Worm (Caenorhabditis elegans) whole organism, L4 larva: ENCODE results near the gene rhy-1.

Experiments
- R02D3.7 ChIP-seq: fragments of 150-350 bp; sonication (generic microtip); optimal IDR thresholded peaks from 3 replicates; lab custom pipeline; 2014; ENCODE audit warnings: missing biosample characterization, missing genetic modification characterization
- Y105C5A.15 ChIP-seq: fragments of 200-800 bp; sonication (Bioruptor generic); IDR thresholded peaks from 2 replicates; pipeline ENCODE4 v1.3.6; 2022; ENCODE audit warnings: missing genetic modification characterization, missing compliant biosample characterization
- Y48G9A.11 ChIP-seq: fragments of 200-800 bp; sonication (Bioruptor generic); IDR thresholded peaks from 2 replicates; pipeline ENCODE4 v1.3.6; 2022; ENCODE audit warnings: missing genetic modification reagents, missing genetic modification characterization, missing compliant biosample characterization
- Y75B8A.6 ChIP-seq: fragments of 200-800 bp; sonication (Bioruptor generic); IDR thresholded peaks from 2 replicates; pipeline ENCODE4 v1.3.6; 2022; ENCODE audit warnings: missing genetic modification reagents, missing genetic modification characterization, missing compliant biosample characterization
- aha-1 ChIP-seq: fragments of 150-350 bp; peaks from one replicate; lab custom pipeline; 2014; ENCODE audit warnings: missing biosample characterization, missing genetic modification characterization
- aly-2 ChIP-seq: sonication (generic microtip); optimal IDR thresholded peaks from 2 replicates; lab custom pipeline; 2018; ENCODE audit warnings: missing biosample characterization, missing genetic modification characterization
- arid-1 ChIP-seq: fragments of 200-800 bp; sonication (Bioruptor generic); conservative IDR thresholded peaks from 2 replicates; pipeline ENCODE4 v1.3.6; 2022; ENCODE audit warnings: missing genetic modification reagents, missing genetic modification characterization, missing compliant biosample characterization
- ceh-20 ChIP-seq: fragments of 200-800 bp; sonication (Bioruptor generic); IDR thresholded peaks from 2 replicates; pipeline ENCODE4 v1.3.6; 2022; ENCODE audit warnings: missing genetic modification reagents, missing genetic modification characterization, missing compliant biosample characterization
- ceh-32 ChIP-seq: sonication (generic microtip); optimal IDR thresholded peaks from 2 replicates; lab custom pipeline; 2016; ENCODE audit warnings: mild to moderate bottlenecking, missing genetic modification characterization, missing compliant biosample characterization; ENCODE audit not compliant: poor library complexity
- ceh-44 ChIP-seq: fragments of 200-800 bp; sonication (Bioruptor generic); IDR thresholded peaks from 2 replicates; pipeline ENCODE4 v1.3.6; 2022; ENCODE audit warnings: missing genetic modification reagents, missing genetic modification characterization, missing compliant biosample characterization
- ceh-82 ChIP-seq: sonication (generic microtip); optimal IDR thresholded peaks from 2 replicates; lab custom pipeline; 2017; ENCODE audit warnings: missing biosample characterization, missing genetic modification characterization
- cey-2 ChIP-seq: sonication (generic microtip); optimal IDR thresholded peaks from 3 replicates; lab custom pipeline; 2017; ENCODE audit warnings: missing genetic modification characterization, mild to moderate bottlenecking, missing compliant biosample characterization, antibody characterized with exemption, borderline replicate concordance; ENCODE audit not compliant: insufficient read depth
- ctbp-1 ChIP-seq: fragments of 200-800 bp; sonication (Bioruptor generic); IDR thresholded peaks from 2 replicates; pipeline ENCODE4 v1.3.6; 2022; ENCODE audit warnings: missing genetic modification reagents, missing genetic modification characterization, missing compliant biosample characterization
- daf-16 ChIP-seq, 3 experiments: sonication (generic microtip); optimal IDR thresholded peaks; 2 replicates each; lab custom pipeline; 2016 to 2017; ENCODE audit warnings: missing genetic modification characterization in 3 of 3, missing genetic modification reagents in 3 of 3, mild to moderate bottlenecking in 2 of 3, missing compliant biosample characterization in 2 of 3, missing biosample characterization in 1 of 3, moderate library complexity in 1 of 3
- duxl-1 ChIP-seq: sonication (generic microtip); optimal IDR thresholded peaks from 2 replicates; lab custom pipeline; 2016; ENCODE audit warnings: mild to moderate bottlenecking, missing genetic modification characterization, moderate library complexity, missing compliant biosample characterization; ENCODE audit not compliant: poor library complexity
- egl-43 ChIP-seq: fragments of 200-800 bp; sonication (Bioruptor generic); IDR thresholded peaks from 2 replicates; pipeline ENCODE4 v1.3.6; 2022; ENCODE audit warnings: missing genetic modification reagents, missing genetic modification characterization, missing compliant biosample characterization
- fkh-10 ChIP-seq: fragments of 150-350 bp; optimal IDR thresholded peaks from 2 replicates; lab custom pipeline; 2014; ENCODE audit warnings: missing biosample characterization, missing genetic modification reagents, missing genetic modification characterization
- fos-1 ChIP-seq: fragments of 150-350 bp; optimal IDR thresholded peaks from 2 replicates; lab custom pipeline; 2014; ENCODE audit warnings: missing biosample characterization, missing genetic modification characterization
- gei-8 ChIP-seq: fragments of 200-800 bp; sonication (Bioruptor generic); optimal IDR thresholded peaks from 2 replicates; lab custom pipeline; 2018; ENCODE audit warnings: mild to moderate bottlenecking, missing genetic modification characterization, missing compliant biosample characterization
- hlh-11 ChIP-seq: fragments of 200-800 bp; sonication (Bioruptor generic); optimal IDR thresholded peaks from 2 replicates; lab custom pipeline; 2018; ENCODE audit warnings: mild to moderate bottlenecking, missing genetic modification characterization, missing compliant biosample characterization
- hmg-1.1 ChIP-seq: fragments of 200-800 bp; sonication (Bioruptor generic); IDR thresholded peaks from 2 replicates; pipeline ENCODE4 v1.3.6; 2022; ENCODE audit warnings: missing genetic modification reagents, missing genetic modification characterization, missing compliant biosample characterization
- jun-1 ChIP-seq: fragments of 150-350 bp; optimal IDR thresholded peaks from 2 replicates; lab custom pipeline; 2014; ENCODE audit warnings: missing biosample characterization, missing genetic modification reagents, missing genetic modification characterization
- lim-7 ChIP-seq: fragments of 200-800 bp; sonication (Bioruptor generic); IDR thresholded peaks from 2 replicates; pipeline ENCODE4 v1.3.6; 2022; ENCODE audit warnings: missing genetic modification characterization, missing compliant biosample characterization
- lin-1 ChIP-seq: fragments of 200-800 bp; sonication (Bioruptor generic); IDR thresholded peaks from 2 replicates; pipeline ENCODE4 v1.3.6; 2022; ENCODE audit warnings: missing genetic modification reagents, missing genetic modification characterization, missing compliant biosample characterization
- lin-13 ChIP-seq: fragments of 150-350 bp; optimal IDR thresholded peaks from 2 replicates; lab custom pipeline; 2014; ENCODE audit warnings: missing biosample characterization, missing genetic modification reagents, missing genetic modification characterization
- lin-15B ChIP-seq: fragments of 150-350 bp; sonication (generic microtip); optimal IDR thresholded peaks from 3 replicates; lab custom pipeline; 2014; ENCODE audit warnings: missing biosample characterization, missing genetic modification characterization
- lin-38 ChIP-seq: fragments of 200-800 bp; sonication (Bioruptor generic); IDR thresholded peaks from 2 replicates; pipeline ENCODE4 v1.3.6; 2022; ENCODE audit warnings: missing genetic modification reagents, missing genetic modification characterization, missing compliant biosample characterization
- lin-39 ChIP-seq: fragments of 150-350 bp; optimal IDR thresholded peaks from 2 replicates; lab custom pipeline; 2014; ENCODE audit warnings: missing biosample characterization, missing genetic modification reagents, missing genetic modification characterization
- madf-5 ChIP-seq, 2 experiments: fragments of 200-800 bp; sonication (Bioruptor generic); IDR thresholded peaks; 2 replicates each; pipeline ENCODE4 v1.3.6; 2022; ENCODE audit warnings: missing compliant biosample characterization in 2 of 2, missing genetic modification characterization in 2 of 2
- madf-9 ChIP-seq: fragments of 200-800 bp; sonication (Bioruptor generic); conservative IDR thresholded peaks from 2 replicates; pipeline ENCODE4 v1.3.6; 2022; ENCODE audit warnings: missing genetic modification reagents, missing genetic modification characterization, missing compliant biosample characterization
- mes-2 ChIP-seq: sonication (generic microtip); optimal IDR thresholded peaks from 2 replicates; lab custom pipeline; 2016; ENCODE audit warnings: missing genotype, mild to moderate bottlenecking, missing genetic modification characterization, missing compliant biosample characterization; ENCODE audit not compliant: poor library complexity, severe bottlenecking
- nhr-10 ChIP-seq: fragments of 150-350 bp; optimal IDR thresholded peaks from 2 replicates; lab custom pipeline; 2014; ENCODE audit warnings: missing biosample characterization, missing genetic modification characterization
- nhr-111 ChIP-seq: fragments of 200-800 bp; sonication (Bioruptor generic); optimal IDR thresholded peaks from 2 replicates; lab custom pipeline; 2018; ENCODE audit warnings: mild to moderate bottlenecking, missing genetic modification characterization, missing compliant biosample characterization
- nhr-25 ChIP-seq: sonication (generic microtip); optimal IDR thresholded peaks from 2 replicates; lab custom pipeline; 2017; ENCODE audit warnings: missing genetic modification characterization, mild to moderate bottlenecking, missing compliant biosample characterization, antibody characterized with exemption, moderate library complexity, borderline replicate concordance; ENCODE audit not compliant: insufficient read depth
- nhr-28 ChIP-seq: fragments of 150-350 bp; optimal IDR thresholded peaks from 2 replicates; lab custom pipeline; 2014; ENCODE audit warnings: missing biosample characterization, missing genetic modification characterization
- nhr-48 ChIP-seq: sonication (generic microtip); optimal IDR thresholded peaks from 2 replicates; lab custom pipeline; 2016; ENCODE audit warnings: mild to moderate bottlenecking, missing genetic modification characterization, missing compliant biosample characterization
- nhr-6 ChIP-seq: fragments of 150-350 bp; optimal IDR thresholded peaks from 2 replicates; lab custom pipeline; 2014; ENCODE audit warnings: missing biosample characterization, missing genetic modification characterization
- nhr-76 ChIP-seq: fragments of 150-350 bp; optimal IDR thresholded peaks from 2 replicates; lab custom pipeline; 2014; ENCODE audit warnings: missing biosample characterization, missing genetic modification characterization
- pha-4 ChIP-seq, 2 experiments: fragments of 150-350 bp in 1 of 2; fragments of 200-800 bp in 1 of 2; sonication (Bioruptor generic) in 1 of 2; IDR thresholded peaks in 1 of 2; optimal IDR thresholded peaks in 1 of 2; 2 replicates each; pipeline versions ENCODE4 v1.3.6 to Lab custom; 2014 to 2022; ENCODE audit warnings: missing genetic modification characterization in 2 of 2, missing genetic modification reagents in 2 of 2, missing biosample characterization in 1 of 2, missing compliant biosample characterization in 1 of 2
- sdz-12 ChIP-seq: fragments of 200-800 bp; sonication (Bioruptor generic); optimal IDR thresholded peaks from 2 replicates; lab custom pipeline; 2018; ENCODE audit warnings: mild to moderate bottlenecking, missing genetic modification characterization, missing compliant biosample characterization
- skn-1 ChIP-seq: fragments of 150-350 bp; optimal IDR thresholded peaks from 2 replicates; lab custom pipeline; 2014; ENCODE audit warnings: missing biosample characterization, missing genetic modification characterization
- tag-97 ChIP-seq: fragments of 200-800 bp; sonication (Bioruptor generic); IDR thresholded peaks from 2 replicates; pipeline ENCODE4 v1.3.6; 2022; ENCODE audit warnings: missing genetic modification characterization, missing compliant biosample characterization
- unc-39 ChIP-seq: sonication (generic microtip); optimal IDR thresholded peaks from 2 replicates; lab custom pipeline; 2017; ENCODE audit warnings: missing biosample characterization, missing genetic modification characterization
- unc-62 ChIP-seq, 3 experiments: fragments of 150-350 bp in 1 of 3; sonication (generic microtip); optimal IDR thresholded peaks in 2 of 3; peaks in 1 of 3; 1 replicate in 1 of 3; 2 replicates in 2 of 3; lab custom pipeline; 2014 to 2017; ENCODE audit warnings: missing biosample characterization in 3 of 3, missing genetic modification characterization in 3 of 3, missing genetic modification reagents in 3 of 3, missing genotype in 1 of 3
- vab-7 ChIP-seq: fragments of 200-800 bp; sonication (Bioruptor generic); IDR thresholded peaks from 2 replicates; pipeline ENCODE4 v1.3.6; 2022; ENCODE audit warnings: missing genetic modification reagents, missing genetic modification characterization, missing compliant biosample characterization
- zip-11 ChIP-seq: fragments of 200-800 bp; sonication (Bioruptor generic); IDR thresholded peaks from 2 replicates; pipeline ENCODE4 v1.3.6; 2022; ENCODE audit warnings: missing genetic modification characterization, missing compliant biosample characterization
- ztf-11 ChIP-seq: fragments of 150-350 bp; optimal IDR thresholded peaks from 2 replicates; lab custom pipeline; 2014; ENCODE audit warnings: missing biosample characterization, missing genetic modification characterization

Gene rhy-1

ce11 chrII:9210076-9210475 lies 48.9 kb downstream of the rhy-1 start, which contains the start of gene ZK1067.4:
ZK1067.4 (plus strand) TSS chrII:9210376.
- no peak for TF ChIP-seq Y48G9A.11 (GFP tag; lab: Robert Waterston, UW)
- peak in 1 of 2 experiments; percentile 50 for TF ChIP-seq unc-62 (GFP tag; optimal IDR thresholded peaks at IDR 0.05 in 1 of 2; lab: Kevin White, UChicago)
- no peak for TF ChIP-seq unc-62 (tag; optimal IDR thresholded peaks at IDR 0.05; lab: Kevin White, UChicago)
- TF ChIP-seq nhr-6 (tag; lab: Kevin White, UChicago) = no peak

- peak; percentile 76 for TF ChIP-seq lin-38 (GFP tag; lab: Robert Waterston, UW)
- no peak for TF ChIP-seq nhr-25
- TF ChIP-seq Y75B8A.6 (GFP tag; lab: Robert Waterston, UW) = no peak
- peak; percentile 56 to 75 for TF ChIP-seq daf-16 (GFP tag; optimal IDR thresholded peaks at IDR 0.05; lab: Kevin White, UChicago)
- peak; percentile 57 for TF ChIP-seq daf-16 (tag; optimal IDR thresholded peaks at IDR 0.05; lab: Kevin White, UChicago)
- TF ChIP-seq nhr-111 (GFP tag; lab: Kevin White, UChicago) = no peak
- TF ChIP-seq pha-4 (GFP tag; IDR thresholded peaks at IDR 0.05; lab: Robert Waterston, UW) = no peak; the same call in 1 of the 2 replicates
- no peak for TF ChIP-seq pha-4 (tag; optimal IDR thresholded peaks at IDR 0.05; lab: Kevin White, UChicago)
- peak; percentile 80 for TF ChIP-seq Y48G9A.11 (GFP tag; lab: Robert Waterston, UW)
- TF ChIP-seq jun-1 = no peak
- no peak for TF ChIP-seq zip-11 (GFP tag; lab: Robert Waterston, UW)
- 0 out of 2 replicates have a peak, but pooled peaks have one; percentile 32 for TF ChIP-seq madf-9 (GFP tag; lab: Robert Waterston, UW)
- peak; percentile 78 for TF ChIP-seq duxl-1
- no peak for TF ChIP-seq ceh-44 (GFP tag; lab: Robert Waterston, UW)
- no peak for TF ChIP-seq fos-1
- peak; percentile 58 for TF ChIP-seq aha-1 (tag; lab: Kevin White, UChicago)
- no peak for TF ChIP-seq fkh-10 (GFP tag; lab: Kevin White, UChicago)
- no peak for TF ChIP-seq cey-2 (tag; lab: Kevin White, UChicago)
- TF ChIP-seq ctbp-1 (GFP tag; lab: Robert Waterston, UW) = no peak
- TF ChIP-seq tag-97 (GFP tag; lab: Robert Waterston, UW) = no peak
- no peak for TF ChIP-seq hmg-1.1 (GFP tag; lab: Robert Waterston, UW)
- no peak for TF ChIP-seq lin-15B (tag; lab: Kevin White, UChicago)
- TF ChIP-seq ceh-20 (GFP tag; lab: Robert Waterston, UW) = no peak
- TF ChIP-seq lin-13 (GFP tag; lab: Kevin White, UChicago) = peak; percentile 12
- TF ChIP-seq ceh-32 = no peak
- TF ChIP-seq nhr-10 (tag; lab: Kevin White, UChicago) = no peak
- TF ChIP-seq mes-2 (tag; lab: Kevin White, UChicago) = peak; percentile 82
- TF ChIP-seq Y105C5A.15 (GFP tag; lab: Robert Waterston, UW) = no peak
- TF ChIP-seq madf-5 (GFP tag; IDR thresholded peaks at IDR 0.05; lab: Robert Waterston, UW) = 0 out of 4 replicates have a peak, but pooled peaks of 1 of the 2 experiments have one; percentile 37
- peak; percentile 28 for TF ChIP-seq nhr-48 (tag; lab: Kevin White, UChicago)
- peak; percentile 83 for TF ChIP-seq egl-43 (GFP tag; lab: Robert Waterston, UW)
- TF ChIP-seq ceh-82 (tag; lab: Kevin White, UChicago) = no peak
- no peak for TF ChIP-seq nhr-76
- TF ChIP-seq vab-7 (GFP tag; lab: Robert Waterston, UW) = peak; percentile 65; the same call in 1 of the 2 replicates
- TF ChIP-seq unc-39 (tag; lab: Kevin White, UChicago) = no peak
- peak; percentile 67 for TF ChIP-seq hlh-11 (tag; lab: Kevin White, UChicago)
- peak; percentile 62 for TF ChIP-seq lin-1 (GFP tag; lab: Robert Waterston, UW)
- no peak for TF ChIP-seq R02D3.7 (tag; lab: Kevin White, UChicago)
- TF ChIP-seq skn-1 (tag; lab: Kevin White, UChicago) = no peak
- no peak for TF ChIP-seq ztf-11 (tag; lab: Kevin White, UChicago)
- no peak for TF ChIP-seq nhr-28 (tag; lab: Kevin White, UChicago)
- no peak for TF ChIP-seq lin-39
- TF ChIP-seq lim-7 (GFP tag; lab: Robert Waterston, UW) = peak; percentile 75
- TF ChIP-seq arid-1 = peak; percentile 69; the same call in 1 of the 2 replicates
- no peak for TF ChIP-seq gei-8
- no peak for TF ChIP-seq sdz-12
- no peak for TF ChIP-seq aly-2
Observed at ce11 chrII:9211684-9212083, 50.5 kb downstream of the rhy-1 start.
